Worm (Caenorhabditis elegans): ENCODE results near the gene lin-56.

The lin-56 gene

DNA sequence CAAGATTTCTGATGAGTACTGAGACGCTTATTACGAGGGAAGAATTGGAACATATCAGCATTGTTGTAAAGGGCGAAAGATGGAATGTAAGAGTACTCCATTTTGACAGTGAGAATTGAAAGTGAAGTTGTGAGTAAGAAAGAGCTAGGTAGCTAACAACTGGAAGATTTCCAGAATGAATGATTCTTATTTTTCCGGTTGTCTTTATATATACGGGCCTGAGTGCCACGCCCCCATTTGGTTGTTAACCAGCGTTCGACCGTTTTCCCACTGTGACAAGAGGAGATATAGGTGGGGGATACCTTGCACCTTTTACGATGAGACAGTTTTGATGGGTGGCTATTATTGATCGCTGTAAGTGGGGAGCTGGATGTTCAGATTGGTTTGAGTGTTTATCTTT is 21.4 kb downstream of the lin-56 start, which contains the start of gene ZK666.1:
TSS of gene ZK666.1 (minus strand) at position 101 of the 400 bp plus-strand sequence.
- TF ChIP-seq peb-1 (tag; optimal IDR thresholded peaks at IDR 0.05) (no peak), ceh-82 (tag; optimal IDR thresholded peaks at IDR 0.05) (no peak), nhr-10 (tag; optimal IDR thresholded peaks at IDR 0.05) (no peak), F13H6.1 (tag; optimal IDR thresholded peaks at IDR 0.05) (no peak), nhr-11 (tag; optimal IDR thresholded peaks at IDR 0.05) (no peak), lsy-2 (tag; optimal IDR thresholded peaks at IDR 0.05) (no peak), skn-1 (tag; optimal IDR thresholded peaks at IDR 0.05) (no peak), elt-3 (tag; optimal IDR thresholded peaks at IDR 0.05) (no peak), dmd-4 (tag; optimal IDR thresholded peaks at IDR 0.05) (no peak), egl-27 (tag; optimal IDR thresholded peaks at IDR 0.05) (no peak), unc-55 (GFP tag; optimal IDR thresholded peaks at IDR 0.05) (no peak), elt-1 (tag; optimal IDR thresholded peaks at IDR 0.05) (no peak), ceh-16 (tag; optimal IDR thresholded peaks at IDR 0.05) (no peak), ztf-1 (GFP tag; conservative IDR thresholded peaks at IDR 0.05) (no peak), blmp-1 (tag; optimal IDR thresholded peaks at IDR 0.05; ENCODE audit: insufficient read depth) (no peak), nhr-77 (tag; optimal IDR thresholded peaks at IDR 0.05) (no peak), lin-39 (tag; optimal IDR thresholded peaks at IDR 0.05) (no peak), sma-9 (GFP tag; optimal IDR thresholded peaks at IDR 0.05) (no peak), sma-9 (tag; optimal IDR thresholded peaks at IDR 0.05) (no peak)

DNA sequence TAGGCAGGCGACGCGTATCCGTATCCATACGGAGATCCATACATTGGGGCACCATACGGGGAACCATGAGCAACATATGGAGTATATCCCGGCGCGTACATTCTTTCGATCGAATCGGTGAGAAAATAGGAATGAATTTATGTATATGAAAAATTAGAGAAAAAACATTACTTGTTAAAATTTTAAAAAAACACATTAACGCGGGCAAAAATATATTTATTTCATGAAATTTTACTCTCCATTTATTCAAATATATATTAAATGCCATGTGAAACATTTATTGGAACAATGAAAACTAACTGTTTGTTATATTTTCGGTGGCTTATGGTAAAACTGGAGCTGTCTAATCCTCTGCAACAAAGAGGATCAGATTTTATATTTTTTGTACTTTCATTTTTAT is 22.0 kb downstream of the lin-56 start, which contains the start of gene ZK666.2:
TSS of gene ZK666.2 (minus strand) at position 101 of the 400 bp plus-strand sequence.
- no peak for TF ChIP-seq blmp-1 (tag; optimal IDR thresholded peaks at IDR 0.05; ENCODE audit: insufficient read depth)
- TF ChIP-seq C34F6.9 (tag; optimal IDR thresholded peaks at IDR 0.05), result no peak
- TF ChIP-seq mab-5 (tag; optimal IDR thresholded peaks at IDR 0.05), result no peak
- no peak for TF ChIP-seq nhr-11 (tag; optimal IDR thresholded peaks at IDR 0.05)
- no peak for TF ChIP-seq nhr-237 (tag; optimal IDR thresholded peaks at IDR 0.05)

DNA sequence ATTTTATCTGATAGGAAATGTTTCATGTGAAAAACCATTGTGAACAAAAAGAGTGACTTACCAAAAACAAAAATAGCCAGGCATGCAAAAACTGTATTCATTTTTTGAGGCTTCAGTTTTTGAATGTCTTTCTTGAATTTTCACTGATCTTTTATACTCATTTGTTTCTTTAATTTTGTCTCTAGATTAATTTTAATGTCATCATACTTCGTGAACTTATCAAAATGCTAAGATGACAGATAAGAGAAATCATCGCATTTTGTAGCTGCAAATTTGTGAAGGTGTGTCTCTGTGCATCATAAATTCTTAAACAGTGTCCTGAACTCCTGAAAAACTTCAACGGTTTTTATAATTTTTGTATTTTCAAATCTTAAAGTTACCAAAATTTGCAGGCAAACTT is 26.2 kb downstream of the lin-56 start, which contains the start of gene clec-58:
TSS of gene clec-58 (minus strand) at position 101 of the 400 bp plus-strand sequence.
- no peak for TF ChIP-seq sem-4 (tag; optimal IDR thresholded peaks at IDR 0.05)

DNA sequence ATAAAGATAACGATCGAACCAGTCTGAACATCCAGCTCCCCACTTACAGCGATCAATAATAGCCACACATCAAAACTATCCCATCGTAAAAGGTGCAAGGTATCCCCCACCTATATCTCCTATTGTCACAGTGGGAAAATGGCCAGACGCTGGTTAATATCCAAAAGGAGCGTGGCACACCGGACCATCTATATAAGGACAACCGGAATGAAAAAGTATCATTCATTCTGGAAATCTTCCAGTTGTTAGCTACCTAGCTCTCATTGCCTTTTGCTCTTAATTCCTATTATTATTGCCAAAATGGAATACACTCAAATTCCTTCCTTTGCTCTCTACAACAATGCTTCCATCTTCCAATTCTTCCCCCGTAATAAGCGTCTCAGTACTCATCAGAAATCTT is 27.2 kb downstream of the lin-56 start, which contains the start of gene ZK666.4:
TSS of gene ZK666.4 (plus strand) at position 301 of the 400 bp plus-strand sequence.
- TF ChIP-seq ama-1 (optimal IDR thresholded peaks at IDR 0.05), result no peak
- no peak for TF ChIP-seq alr-1 (tag; optimal IDR thresholded peaks at IDR 0.05)
- no peak for TF ChIP-seq nhr-237 (tag; optimal IDR thresholded peaks at IDR 0.05)
- TF ChIP-seq blmp-1 (tag; optimal IDR thresholded peaks at IDR 0.05; ENCODE audit: insufficient read depth), result no peak
- TF ChIP-seq ztf-4 (tag; optimal IDR thresholded peaks at IDR 0.05), result no peak
- no peak for TF ChIP-seq nhr-6 (tag; optimal IDR thresholded peaks at IDR 0.05)
- no peak for TF ChIP-seq ztf-11 (tag; optimal IDR thresholded peaks at IDR 0.05)
- TF ChIP-seq nhr-12 (tag; optimal IDR thresholded peaks at IDR 0.05), result no peak
- no peak for TF ChIP-seq crh-2 (tag; optimal IDR thresholded peaks at IDR 0.05)
- no peak for TF ChIP-seq mdl-1 (tag; optimal IDR thresholded peaks at IDR 0.05)
- TF ChIP-seq fos-1 (tag; optimal IDR thresholded peaks at IDR 0.05), result no peak
- TF ChIP-seq sem-4 (tag; optimal IDR thresholded peaks at IDR 0.05), result no peak
- no peak for TF ChIP-seq nhr-21 (tag; optimal IDR thresholded peaks at IDR 0.05)
- no peak for TF ChIP-seq egl-27 (tag; optimal IDR thresholded peaks at IDR 0.05)
- no peak for TF ChIP-seq mbf-1 (tag; optimal IDR thresholded peaks at IDR 0.05)
- no peak for TF ChIP-seq nhr-77 (tag; optimal IDR thresholded peaks at IDR 0.05)

DNA sequence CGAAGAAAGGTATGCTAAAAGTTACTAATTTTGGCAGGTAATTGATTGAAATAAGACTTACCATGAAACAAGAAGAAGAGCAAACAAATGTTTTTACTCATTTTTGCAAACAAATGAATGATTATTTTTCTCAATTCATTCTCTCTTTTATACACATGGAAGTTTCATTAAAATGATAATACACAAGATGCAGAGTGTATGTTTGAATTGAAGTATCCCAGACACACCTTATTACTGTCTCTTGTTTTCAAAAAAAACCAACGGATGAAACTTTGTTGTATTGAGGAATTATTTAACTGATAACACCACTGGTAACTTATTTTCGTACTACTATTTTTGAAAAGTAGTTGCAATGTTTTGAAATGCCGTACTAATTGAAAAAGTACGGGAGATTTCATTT is 29.5 kb downstream of the lin-56 start, which contains the start of gene clec-59:
TSS of gene clec-59 (minus strand) at position 101 of the 400 bp plus-strand sequence.
- no peak for TF ChIP-seq nhr-6 (tag; optimal IDR thresholded peaks at IDR 0.05)
- no peak for TF ChIP-seq mbf-1 (tag; optimal IDR thresholded peaks at IDR 0.05)
- TF ChIP-seq sma-9 (GFP tag; optimal IDR thresholded peaks at IDR 0.05), result no peak
- TF ChIP-seq sma-9 (tag; optimal IDR thresholded peaks at IDR 0.05), result no peak
- TF ChIP-seq elt-3 (tag; optimal IDR thresholded peaks at IDR 0.05), result no peak
- no peak for TF ChIP-seq mab-5 (tag; optimal IDR thresholded peaks at IDR 0.05)
- no peak for TF ChIP-seq lin-39 (tag; optimal IDR thresholded peaks at IDR 0.05)
- TF ChIP-seq nhr-11 (tag; optimal IDR thresholded peaks at IDR 0.05), result no peak
- TF ChIP-seq nhr-77 (tag; optimal IDR thresholded peaks at IDR 0.05), result no peak

Measured in whole organism, L2 larva.